Fruit fly (Drosophila melanogaster): Measurements from ENCODE around the gene B-H2.

B-H2 gene

DNA sequence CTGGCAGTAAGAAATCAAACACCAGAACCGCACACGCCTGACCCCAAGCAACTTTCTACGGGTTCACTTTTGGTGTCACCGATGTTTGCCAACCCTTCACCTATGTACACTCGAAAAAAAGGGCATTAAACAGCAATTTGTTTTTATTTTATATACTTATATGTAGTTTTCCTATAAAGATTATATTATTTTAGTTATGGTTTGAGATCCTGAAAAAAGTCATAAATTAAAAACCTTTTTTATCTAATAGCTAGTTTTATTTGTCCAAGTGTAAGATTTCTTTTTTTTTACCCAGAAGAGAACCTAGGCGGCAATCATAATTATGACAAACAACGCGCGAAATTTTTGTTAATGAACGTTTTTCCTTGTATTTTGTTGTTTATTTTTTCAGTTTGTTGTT, 21.0 kb upstream of the B-H2 start (continued):
- TF ChIP-seq sc (optimal IDR thresholded peaks at IDR 0.05) (no peak), sc (GFP tag; optimal IDR thresholded peaks at IDR 0.05) (no peak), CG2116 (GFP tag; optimal IDR thresholded peaks at IDR 0.05) (no peak), Atf-2 (GFP tag; optimal IDR thresholded peaks at IDR 0.05) (no peak), gem (tag; optimal IDR thresholded peaks at IDR 0.05) (peak; percentile 68), CG7372 (GFP tag; IDR thresholded peaks at IDR 0.05) (peak; percentile 61), GATAe (GFP tag; conservative IDR thresholded peaks at IDR 0.05) (no peak), sob (GFP tag; IDR thresholded peaks at IDR 0.05) (peak; percentile 39; the same call in 1 of the 2 replicates), CG12071 (GFP tag; optimal IDR thresholded peaks at IDR 0.05) (no peak), CG3838 (GFP tag; optimal IDR thresholded peaks at IDR 0.05) (no peak), Sin3A (optimal IDR thresholded peaks at IDR 0.05) (no peak), CG10543 (GFP tag; optimal IDR thresholded peaks at IDR 0.05) (no peak), CG2712 (tag; optimal IDR thresholded peaks at IDR 0.05) (peak; percentile 72), vvl (GFP tag; IDR thresholded peaks at IDR 0.05) (peak; percentile 58), cg (GFP tag; optimal IDR thresholded peaks at IDR 0.05) (no peak), CG33213 (GFP tag; optimal IDR thresholded peaks at IDR 0.05) (no peak), NFAT (GFP tag; IDR thresholded peaks at IDR 0.05) (no peak), CG31441 (GFP tag; IDR thresholded peaks at IDR 0.05) (peak; percentile 78), Awh (GFP tag; IDR thresholded peaks at IDR 0.05) (no peak; the same call in 1 of the 2 replicates), Sry-δ (GFP tag; optimal IDR thresholded peaks at IDR 0.05) (no peak), CG10462 (GFP tag; optimal IDR thresholded peaks at IDR 0.05) (no peak), wdn (GFP tag; IDR thresholded peaks at IDR 0.05) (no peak), H2.0 (GFP tag; IDR thresholded peaks at IDR 0.05) (peak; percentile 32; the same call in 1 of the 2 replicates), pb (GFP tag; optimal IDR thresholded peaks at IDR 0.05) (no peak), ftz-f1 (GFP tag; optimal IDR thresholded peaks at IDR 0.05) (no peak), CG9215 (GFP tag; IDR thresholded peaks at IDR 0.05) (peak; percentile 48), amos (GFP tag; IDR thresholded peaks at IDR 0.05; ENCODE audit: partially characterized antibody) (no peak), CG17912 (GFP tag; optimal IDR thresholded peaks at IDR 0.05) (no peak), lmd (GFP tag; IDR thresholded peaks at IDR 0.05) (peak; percentile 60; the same call in 1 of the 2 replicates), Sox100B (GFP tag; optimal IDR thresholded peaks at IDR 0.05) (peak; percentile 39), Spps (tag; optimal IDR thresholded peaks at IDR 0.05) (no peak), sim (GFP tag; IDR thresholded peaks at IDR 0.05) (no peak), Ada2b (GFP tag; IDR thresholded peaks at IDR 0.05) (peak; percentile 64), trh (GFP tag; optimal IDR thresholded peaks at IDR 0.05) (no peak), hbn (GFP tag; IDR thresholded peaks at IDR 0.05; ENCODE audit: partially characterized antibody) (no peak), Poxn (GFP tag; IDR thresholded peaks at IDR 0.05) (no peak), CG4424 (GFP tag; optimal IDR thresholded peaks at IDR 0.05) (peak; percentile 39), Fer1 (GFP tag; optimal IDR thresholded peaks at IDR 0.05) (peak; percentile 34), psq (GFP tag; optimal IDR thresholded peaks at IDR 0.05) (no peak), slou (GFP tag; optimal IDR thresholded peaks at IDR 0.05) (peak; percentile 12), CG18619 (GFP tag; optimal IDR thresholded peaks at IDR 0.05) (no peak), Neu2 (GFP tag; optimal IDR thresholded peaks at IDR 0.05; ENCODE audit: borderline replicate concordance) (no peak), btn (GFP tag; optimal IDR thresholded peaks at IDR 0.05) (no peak), pita (GFP tag; optimal IDR thresholded peaks at IDR 0.05) (no peak), CG4617 (GFP tag; optimal IDR thresholded peaks at IDR 0.05; ENCODE audit: borderline replicate concordance) (no peak), insv (GFP tag; optimal IDR thresholded peaks at IDR 0.05) (no peak), Dad (GFP tag; optimal IDR thresholded peaks at IDR 0.05) (no peak), CG31365 (tag; optimal IDR thresholded peaks at IDR 0.05) (no peak), unc-4 (GFP tag; IDR thresholded peaks at IDR 0.05; ENCODE audit: partially characterized antibody) (no peak), CG30403 (GFP tag; optimal IDR thresholded peaks at IDR 0.05) (peak; percentile 52), Asciz (GFP tag; optimal IDR thresholded peaks at IDR 0.05) (peak; percentile 52), zfh1 (GFP tag; IDR thresholded peaks at IDR 0.05) (peak; percentile 49; the same call in 1 of the 3 replicates), CG4282 (GFP tag; optimal IDR thresholded peaks at IDR 0.05) (no peak)

All from whole organism, embryonic.